Fruit fly (Drosophila melanogaster) whole organism, prepupa: ENCODE results near the gene m.

Source experiments
- Blimp-1 ChIP-seq: fragments of 200-800 bp; sonication (Bioruptor generic); optimal IDR thresholded peaks from 3 replicates; lab custom pipeline; 2017; ENCODE audit warnings: missing biosample characterization, missing genetic modification characterization, mild to moderate bottlenecking, moderate library complexity, missing genetic modification reagents
- CG10631 ChIP-seq: fragments of 200-800 bp; sonication (Bioruptor generic); optimal IDR thresholded peaks from 2 replicates; lab custom pipeline; 2016; ENCODE audit warnings: missing biosample characterization, missing genetic modification characterization
- CG10669 ChIP-seq: fragments of 200-800 bp; sonication (Bioruptor generic); optimal IDR thresholded peaks from 3 replicates; lab custom pipeline; 2018; ENCODE audit warnings: missing biosample characterization, mild to moderate bottlenecking, missing genetic modification characterization, moderate library complexity
- CG11294 ChIP-seq: fragments of 200-800 bp; sonication (Bioruptor generic); IDR thresholded peaks from 2 replicates; pipeline ENCODE4 v1.3.6; 2022; ENCODE audit warnings: missing biosample characterization, missing genetic modification characterization
- CG11762 ChIP-seq: fragments of 200-800 bp; sonication (Bioruptor generic); optimal IDR thresholded peaks from 3 replicates; lab custom pipeline; 2016; ENCODE audit warnings: missing biosample characterization, missing genetic modification characterization; ENCODE audit not compliant: insufficient read depth
- CG15336 ChIP-seq: fragments of 200-800 bp; sonication (Bioruptor generic); IDR thresholded peaks from 2 replicates; pipeline ENCODE4 v1.3.6; 2022; ENCODE audit warnings: missing biosample characterization, missing genetic modification characterization
- CG1621 ChIP-seq: fragments of 200-800 bp; sonication (Bioruptor generic); optimal IDR thresholded peaks from 3 replicates; lab custom pipeline; 2018; ENCODE audit warnings: missing biosample characterization, mild to moderate bottlenecking, missing genetic modification characterization
- CG16779 ChIP-seq: fragments of 200-800 bp; sonication (Bioruptor generic); optimal IDR thresholded peaks from 3 replicates; lab custom pipeline; 2017; ENCODE audit warnings: missing biosample characterization, mild to moderate bottlenecking, missing genetic modification characterization
- CG3032 ChIP-seq: fragments of 200-800 bp; optimal IDR thresholded peaks from 2 replicates; lab custom pipeline; 2019; ENCODE audit warnings: missing biosample characterization, mild to moderate bottlenecking, missing genetic modification characterization, moderate library complexity
- CG32006 ChIP-seq: fragments of 200-800 bp; sonication (Bioruptor generic); optimal IDR thresholded peaks from 3 replicates; lab custom pipeline; 2017; ENCODE audit warnings: missing biosample characterization, mild to moderate bottlenecking, missing genetic modification characterization
- CG34406 ChIP-seq: fragments of 200-800 bp; sonication (Bioruptor generic); optimal IDR thresholded peaks from 3 replicates; lab custom pipeline; 2016; ENCODE audit warnings: missing biosample characterization, missing genetic modification characterization
- CG3919 ChIP-seq: fragments of 200-800 bp; sonication (Bioruptor generic); optimal IDR thresholded peaks from 3 replicates; lab custom pipeline; 2016; ENCODE audit warnings: missing biosample characterization, missing genetic modification characterization
- CG4318 ChIP-seq: fragments of 200-800 bp; sonication (Bioruptor generic); optimal IDR thresholded peaks from 3 replicates; lab custom pipeline; 2017; ENCODE audit warnings: missing biosample characterization, mild to moderate bottlenecking, missing genetic modification characterization
- CG6276 ChIP-seq: fragments of 200-800 bp; sonication (Bioruptor generic); optimal IDR thresholded peaks from 2 replicates; lab custom pipeline; 2017; ENCODE audit warnings: missing biosample characterization, mild to moderate bottlenecking, missing genetic modification characterization
- CG6808 ChIP-seq: fragments of 200-800 bp; sonication (Bioruptor generic); optimal IDR thresholded peaks from 3 replicates; lab custom pipeline; 2017; ENCODE audit warnings: missing biosample characterization, missing genetic modification characterization, mild to moderate bottlenecking, moderate library complexity, missing genetic modification reagents
- CG7368 ChIP-seq: fragments of 200-800 bp; sonication (Bioruptor generic); optimal IDR thresholded peaks from 3 replicates; lab custom pipeline; 2016; ENCODE audit warnings: missing biosample characterization, missing genetic modification characterization
- CG8319 ChIP-seq: fragments of 200-800 bp; sonication (Bioruptor generic); optimal IDR thresholded peaks from 3 replicates; lab custom pipeline; 2016; ENCODE audit warnings: missing biosample characterization, missing genetic modification characterization
- CG9139 ChIP-seq: fragments of 200-800 bp; sonication (Bioruptor generic); optimal IDR thresholded peaks from 3 replicates; lab custom pipeline; 2017; ENCODE audit warnings: missing biosample characterization, mild to moderate bottlenecking, missing genetic modification characterization
- Eip75B ChIP-seq: fragments of 200-800 bp; sonication (Bioruptor generic); optimal IDR thresholded peaks from 3 replicates; lab custom pipeline; 2016; ENCODE audit warnings: missing biosample characterization, missing genetic modification characterization
- Eip93F ChIP-seq: fragments of 200-800 bp; sonication (Bioruptor generic); optimal IDR thresholded peaks from 2 replicates; lab custom pipeline; 2016; ENCODE audit warnings: missing biosample characterization, mild to moderate bottlenecking, missing genetic modification characterization
- Ets21C ChIP-seq: fragments of 200-800 bp; sonication (Bioruptor generic); optimal IDR thresholded peaks from 3 replicates; lab custom pipeline; 2016; ENCODE audit warnings: missing biosample characterization, missing genetic modification characterization
- Gug ChIP-seq: fragments of 200-800 bp; sonication (Bioruptor generic); IDR thresholded peaks from 2 replicates; pipeline ENCODE4 v1.3.6; 2022; ENCODE audit warnings: missing biosample characterization, missing genetic modification characterization
- Hr38 ChIP-seq: sonication (Bioruptor generic); optimal IDR thresholded peaks from 2 replicates; lab custom pipeline; 2016; ENCODE audit warnings: missing biosample characterization, missing genetic modification characterization
- Hr39 ChIP-seq: fragments of 200-800 bp; sonication (Bioruptor generic); optimal IDR thresholded peaks from 2 replicates; lab custom pipeline; 2016; ENCODE audit warnings: missing biosample characterization, missing genetic modification characterization
- Hr4 ChIP-seq: fragments of 200-800 bp; sonication (Bioruptor generic); optimal IDR thresholded peaks from 3 replicates; lab custom pipeline; 2016; ENCODE audit warnings: missing biosample characterization, missing genetic modification characterization
- Lpt ChIP-seq: fragments of 200-800 bp; sonication (Bioruptor generic); optimal IDR thresholded peaks from 3 replicates; lab custom pipeline; 2016; ENCODE audit warnings: missing biosample characterization, missing genetic modification characterization
- Met ChIP-seq: fragments of 200-800 bp; sonication (Bioruptor generic); optimal IDR thresholded peaks from 3 replicates; lab custom pipeline; 2016; ENCODE audit warnings: missing biosample characterization, missing genetic modification characterization
- OdsH ChIP-seq: fragments of 200-800 bp; sonication (Bioruptor generic); optimal IDR thresholded peaks from 3 replicates; lab custom pipeline; 2016; ENCODE audit warnings: missing biosample characterization, missing genetic modification characterization
- Smox ChIP-seq: fragments of 200-800 bp; sonication (Bioruptor generic); optimal IDR thresholded peaks from 3 replicates; lab custom pipeline; 2016; ENCODE audit warnings: missing biosample characterization, missing genetic modification characterization
- Sox15 ChIP-seq: fragments of 200-800 bp; sonication (Bioruptor generic); optimal IDR thresholded peaks from 3 replicates; lab custom pipeline; 2016; ENCODE audit warnings: missing biosample characterization, missing genetic modification characterization
- achi ChIP-seq: fragments of 200-800 bp; sonication (Bioruptor generic); optimal IDR thresholded peaks from 3 replicates; lab custom pipeline; 2016; ENCODE audit warnings: missing biosample characterization, missing genetic modification characterization
- acj6 ChIP-seq: fragments of 200-800 bp; sonication (Bioruptor generic); optimal IDR thresholded peaks from 3 replicates; lab custom pipeline; 2016; ENCODE audit warnings: missing biosample characterization, missing genetic modification characterization
- dac ChIP-seq: fragments of 200-800 bp; sonication (Bioruptor generic); optimal IDR thresholded peaks from 2 replicates; lab custom pipeline; 2017; ENCODE audit warnings: missing biosample characterization, mild to moderate bottlenecking, missing genetic modification characterization
- dsx ChIP-seq: fragments of 200-800 bp; optimal IDR thresholded peaks from 3 replicates; lab custom pipeline; 2019; ENCODE audit warnings: missing biosample characterization, mild to moderate bottlenecking, missing genetic modification characterization, moderate library complexity; ENCODE audit not compliant: poor library complexity, severe bottlenecking
- eg ChIP-seq: fragments of 200-800 bp; sonication (Bioruptor generic); IDR thresholded peaks from 3 replicates; pipeline ENCODE4 v1.3.6; 2022; ENCODE audit warnings: missing biosample characterization, missing genetic modification characterization
- esn ChIP-seq: fragments of 200-800 bp; sonication (Bioruptor generic); optimal IDR thresholded peaks from 2 replicates; lab custom pipeline; 2016; ENCODE audit warnings: missing biosample characterization, mild to moderate bottlenecking, missing genetic modification characterization, moderate library complexity
- fd59A ChIP-seq: fragments of 200-800 bp; sonication (Bioruptor generic); optimal IDR thresholded peaks from 2 replicates; lab custom pipeline; 2017; ENCODE audit warnings: missing biosample characterization, mild to moderate bottlenecking, missing genetic modification characterization, missing genetic modification reagents
- fkh ChIP-seq: fragments of 200-800 bp; sonication (Bioruptor generic); optimal IDR thresholded peaks from 3 replicates; lab custom pipeline; 2017; ENCODE audit warnings: missing biosample characterization, mild to moderate bottlenecking, missing genetic modification characterization, moderate library complexity
- lz ChIP-seq: fragments of 200-800 bp; sonication (Bioruptor generic); optimal IDR thresholded peaks from 3 replicates; lab custom pipeline; 2016; ENCODE audit warnings: missing biosample characterization, missing genetic modification characterization
- net ChIP-seq: fragments of 200-800 bp; sonication (Bioruptor generic); optimal IDR thresholded peaks from 3 replicates; lab custom pipeline; 2016; ENCODE audit warnings: missing biosample characterization, missing genetic modification characterization
- pdm3 ChIP-seq: fragments of 200-800 bp; sonication (Bioruptor generic); optimal IDR thresholded peaks from 3 replicates; lab custom pipeline; 2016; ENCODE audit warnings: missing biosample characterization, missing genetic modification characterization
- salr ChIP-seq, 2 experiments: fragments of 200-800 bp; sonication (Bioruptor generic); optimal IDR thresholded peaks; 3 replicates each; lab custom pipeline; 2016 to 2018; ENCODE audit warnings: missing biosample characterization in 2 of 2, missing genetic modification characterization in 2 of 2, mild to moderate bottlenecking in 1 of 2
- spab ChIP-seq: fragments of 200-800 bp; sonication (Bioruptor generic); optimal IDR thresholded peaks from 2 replicates; lab custom pipeline; 2017; ENCODE audit warnings: missing biosample characterization, mild to moderate bottlenecking, missing genetic modification characterization, missing genetic modification reagents
- ss ChIP-seq, 2 experiments: fragments of 200-800 bp; sonication (Bioruptor generic); optimal IDR thresholded peaks; 2 replicates in 1 of 2; 3 replicates in 1 of 2; lab custom pipeline; 2017 to 2018; ENCODE audit warnings: mild to moderate bottlenecking in 2 of 2, missing biosample characterization in 2 of 2, missing genetic modification characterization in 2 of 2, moderate library complexity in 1 of 2
- svp ChIP-seq: fragments of 200-800 bp; sonication (Bioruptor generic); peaks from one replicate; lab custom pipeline; 2016; ENCODE audit warnings: missing biosample characterization, missing genetic modification characterization
- topi ChIP-seq: fragments of 200-800 bp; sonication (Bioruptor generic); optimal IDR thresholded peaks from 3 replicates; lab custom pipeline; 2016; ENCODE audit warnings: missing biosample characterization, missing genetic modification characterization

The m gene

DNA sequence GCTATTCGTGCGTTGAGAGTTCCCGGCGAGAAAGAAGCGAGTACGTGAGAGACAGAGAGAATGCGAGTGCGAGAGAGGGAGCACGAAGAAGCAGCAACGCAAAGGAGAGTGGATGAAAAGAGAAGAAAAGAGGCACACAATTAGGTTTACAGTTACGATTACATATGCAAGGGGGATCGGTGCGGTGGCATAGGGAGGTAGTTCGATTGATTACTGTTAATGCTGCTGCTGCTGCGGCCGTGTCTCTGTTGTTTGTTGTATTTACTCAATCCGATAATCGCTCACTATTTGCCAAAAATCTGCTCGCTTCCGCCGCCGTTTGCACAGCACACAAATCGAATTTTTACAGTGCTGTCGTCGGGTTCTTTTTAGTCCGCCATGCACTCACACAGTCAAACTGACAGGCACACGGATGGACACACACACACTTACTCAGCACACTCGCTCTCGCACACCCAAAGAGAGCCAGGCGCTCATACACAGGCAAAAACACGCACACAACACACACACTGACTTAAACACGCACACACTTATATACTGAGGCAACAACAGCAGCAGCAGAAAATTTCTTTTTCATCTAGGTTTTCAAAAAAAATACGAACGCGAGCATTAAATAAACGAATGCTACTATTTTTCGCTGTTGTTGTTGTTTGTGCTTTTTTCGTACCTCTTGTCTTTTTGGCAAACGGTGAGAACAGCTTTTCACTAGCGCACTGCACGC, 40.1 kb upstream of the m start (continued):
- no peak for TF ChIP-seq Eip93F (GFP tag; lab: Kevin White, UChicago)
- TF ChIP-seq pdm3 (GFP tag; lab: Kevin White, UChicago): no peak
- no peak for TF ChIP-seq Hr38 (GFP tag; lab: Kevin White, UChicago)
- no peak for TF ChIP-seq CG11762 (GFP tag; lab: Kevin White, UChicago)
- no peak for TF ChIP-seq lz (GFP tag; lab: Kevin White, UChicago)
- no peak for TF ChIP-seq Blimp-1 (GFP tag; lab: Kevin White, UChicago)
- no peak for TF ChIP-seq dac
- TF ChIP-seq svp (GFP tag; lab: Kevin White, UChicago): no peak
- no peak for TF ChIP-seq CG4318 (GFP tag; lab: Kevin White, UChicago)

dm6 chrX:11714529-11715262, 39.4 kb upstream of the m start:
- TF ChIP-seq CG8319 (no peak), Smox (GFP tag; lab: Kevin White, UChicago) (no peak), CG3919 (GFP tag; lab: Kevin White, UChicago) (no peak), CG34406 (GFP tag; lab: Kevin White, UChicago) (peak; percentile 46), CG11762 (GFP tag; lab: Kevin White, UChicago) (peak; percentile 23), Eip93F (GFP tag; lab: Kevin White, UChicago) (no peak), ss (GFP tag; optimal IDR thresholded peaks at IDR 0.05; lab: Kevin White, UChicago) (peak in 1 of 2 experiments; percentile 42), fkh (GFP tag; lab: Kevin White, UChicago) (no peak), CG1621 (tag; lab: Kevin White, UChicago) (no peak), achi (GFP tag; lab: Kevin White, UChicago) (peak; percentile 29), CG9139 (GFP tag; lab: Kevin White, UChicago) (peak; percentile 37), CG15336 (GFP tag; lab: Robert Waterston, UW) (peak; percentile 67), CG11294 (GFP tag; lab: Robert Waterston, UW) (peak; percentile 55), Lpt (GFP tag; lab: Kevin White, UChicago) (no peak), Sox15 (GFP tag; lab: Kevin White, UChicago) (no peak), Hr39 (GFP tag; lab: Kevin White, UChicago) (no peak), Met (GFP tag; lab: Kevin White, UChicago) (peak; percentile 47), svp (GFP tag; lab: Kevin White, UChicago) (peak; percentile 85), Ets21C (GFP tag; lab: Kevin White, UChicago) (no peak), Gug (GFP tag; lab: Robert Waterston, UW) (peak; percentile 51), CG32006 (GFP tag; lab: Kevin White, UChicago) (peak; percentile 66), acj6 (GFP tag; lab: Kevin White, UChicago) (no peak), eg (GFP tag; lab: Robert Waterston, UW) (peak; percentile 73), CG3032 (tag; lab: Kevin White, UChicago) (peak; percentile 12), CG10631 (GFP tag; lab: Kevin White, UChicago) (no peak), Eip75B (GFP tag; lab: Kevin White, UChicago) (no peak), CG4318 (GFP tag; lab: Kevin White, UChicago) (no peak), OdsH (GFP tag; lab: Kevin White, UChicago) (no peak), topi (GFP tag; lab: Kevin White, UChicago) (peak; percentile 24), CG6808 (GFP tag; lab: Kevin White, UChicago) (peak; percentile 58), spab (GFP tag; lab: Kevin White, UChicago) (no peak), CG6276 (GFP tag; lab: Kevin White, UChicago) (no peak), esn (GFP tag; lab: Kevin White, UChicago) (peak; percentile 49), salr (GFP tag; optimal IDR thresholded peaks at IDR 0.05; lab: Kevin White, UChicago) (peak in 1 of 2 experiments; percentile 12), dsx (GFP tag; lab: Kevin White, UChicago) (no peak), Hr38 (GFP tag; lab: Kevin White, UChicago) (no peak), CG16779 (peak; percentile 14), fd59A (no peak), CG10669 (peak; percentile 19), net (no peak), CG7368 (GFP tag; lab: Kevin White, UChicago) (no peak), Hr4 (GFP tag; lab: Kevin White, UChicago) (peak; percentile 50)
